Worm (Caenorhabditis elegans) whole organism, late embryonic: ENCODE results near the gene F42E11.3.

Experiments
- F13H6.1 ChIP-seq: sonication (generic microtip); optimal IDR thresholded peaks from 2 replicates; lab custom pipeline; 2016; ENCODE audit warnings: missing genetic modification characterization, missing compliant biosample characterization
- K02D7.2 ChIP-seq: sonication (generic microtip); optimal IDR thresholded peaks from 2 replicates; lab custom pipeline; 2017; ENCODE audit warnings: mild to moderate bottlenecking, missing genetic modification characterization, missing compliant biosample characterization
- K09A11.1 ChIP-seq: sonication (generic microtip); optimal IDR thresholded peaks from 2 replicates; lab custom pipeline; 2017; ENCODE audit warnings: antibody characterized with exemption, mild to moderate bottlenecking, missing genetic modification characterization, missing compliant biosample characterization; ENCODE audit not compliant: insufficient read depth
- Y22D7AL.16 ChIP-seq: sonication (generic microtip); optimal IDR thresholded peaks from 2 replicates; lab custom pipeline; 2016; ENCODE audit warnings: missing genetic modification characterization, missing compliant biosample characterization
- ceh-14 ChIP-seq: sonication (generic microtip); optimal IDR thresholded peaks from 2 replicates; lab custom pipeline; 2016; ENCODE audit warnings: missing genotype, missing genetic modification characterization, missing compliant biosample characterization
- ceh-18 ChIP-seq: sonication (generic microtip); optimal IDR thresholded peaks from 2 replicates; lab custom pipeline; 2016; ENCODE audit warnings: missing genetic modification characterization, missing compliant biosample characterization
- ceh-22 ChIP-seq: sonication (generic microtip); optimal IDR thresholded peaks from 2 replicates; lab custom pipeline; 2017; ENCODE audit warnings: missing biosample characterization, missing genetic modification characterization
- ceh-30 ChIP-seq: fragments of 150-350 bp; optimal IDR thresholded peaks from 2 replicates; lab custom pipeline; 2014; ENCODE audit warnings: missing biosample characterization, missing genetic modification characterization
- ceh-31 ChIP-seq: sonication (generic microtip); optimal IDR thresholded peaks from 2 replicates; lab custom pipeline; 2016; ENCODE audit warnings: missing genetic modification characterization, missing compliant biosample characterization
- ceh-34 ChIP-seq: sonication (generic microtip); optimal IDR thresholded peaks from 2 replicates; lab custom pipeline; 2016; ENCODE audit warnings: mild to moderate bottlenecking, missing genetic modification characterization, missing compliant biosample characterization
- ceh-45 ChIP-seq: fragments of 200-800 bp; sonication (Bioruptor generic); IDR thresholded peaks from 2 replicates; pipeline ENCODE4 v1.3.6; 2022; ENCODE audit warnings: missing genetic modification reagents, missing genetic modification characterization, missing compliant biosample characterization
- ceh-48 ChIP-seq: sonication (generic microtip); optimal IDR thresholded peaks from 2 replicates; lab custom pipeline; 2016; ENCODE audit warnings: missing genetic modification characterization, inconsistent platforms, missing compliant biosample characterization
- che-1 ChIP-seq: sonication (generic microtip); optimal IDR thresholded peaks from 2 replicates; lab custom pipeline; 2016; ENCODE audit warnings: mild to moderate bottlenecking, missing genetic modification characterization, missing compliant biosample characterization
- dmd-4 ChIP-seq: sonication (generic microtip); optimal IDR thresholded peaks from 2 replicates; lab custom pipeline; 2016; ENCODE audit warnings: borderline replicate concordance, missing genetic modification characterization, missing compliant biosample characterization
- dve-1 ChIP-seq: sonication (generic microtip); optimal IDR thresholded peaks from 2 replicates; lab custom pipeline; 2017; ENCODE audit warnings: antibody characterized with exemption, mild to moderate bottlenecking, missing genetic modification characterization, missing compliant biosample characterization
- elt-2 ChIP-seq: sonication (generic microtip); optimal IDR thresholded peaks from 2 replicates; lab custom pipeline; 2016; ENCODE audit warnings: missing genetic modification reagents, missing genetic modification characterization, missing compliant biosample characterization
- fax-1 ChIP-seq: sonication (generic microtip); optimal IDR thresholded peaks from 2 replicates; lab custom pipeline; 2016; ENCODE audit warnings: missing genotype, missing genetic modification characterization, missing compliant biosample characterization
- fkh-10 ChIP-seq: fragments of 150-350 bp; optimal IDR thresholded peaks from 2 replicates; lab custom pipeline; 2014; ENCODE audit warnings: missing biosample characterization, missing genetic modification reagents, missing genetic modification characterization
- fkh-6 ChIP-seq: sonication (generic microtip); optimal IDR thresholded peaks from 2 replicates; lab custom pipeline; 2016; ENCODE audit warnings: missing genetic modification characterization, missing compliant biosample characterization
- hlh-15 ChIP-seq: sonication (generic microtip); optimal IDR thresholded peaks from 2 replicates; lab custom pipeline; 2016; ENCODE audit warnings: missing genetic modification characterization, missing compliant biosample characterization
- hlh-6 ChIP-seq: sonication (generic microtip); optimal IDR thresholded peaks from 2 replicates; lab custom pipeline; 2016; ENCODE audit warnings: missing genotype, missing genetic modification characterization, missing compliant biosample characterization
- lim-6 ChIP-seq: sonication (generic microtip); optimal IDR thresholded peaks from 2 replicates; lab custom pipeline; 2016; ENCODE audit warnings: missing genetic modification characterization, missing compliant biosample characterization
- nfya-1 ChIP-seq: sonication (generic microtip); optimal IDR thresholded peaks from 2 replicates; lab custom pipeline; 2017; ENCODE audit warnings: missing genetic modification characterization, mild to moderate bottlenecking, missing compliant biosample characterization, antibody characterized with exemption, moderate library complexity
- nhr-11 ChIP-seq: fragments of 150-350 bp; optimal IDR thresholded peaks from 2 replicates; lab custom pipeline; 2014; ENCODE audit warnings: missing biosample characterization, missing genetic modification characterization
- nhr-232 ChIP-seq: sonication (generic microtip); optimal IDR thresholded peaks from 2 replicates; lab custom pipeline; 2016; ENCODE audit warnings: missing genetic modification characterization, missing compliant biosample characterization
- npax-4 ChIP-seq: sonication (generic microtip); optimal IDR thresholded peaks from 2 replicates; lab custom pipeline; 2016; ENCODE audit warnings: missing genetic modification characterization, missing compliant biosample characterization
- odd-2 ChIP-seq: sonication (generic microtip); optimal IDR thresholded peaks from 2 replicates; lab custom pipeline; 2017; ENCODE audit warnings: antibody characterized with exemption, mild to moderate bottlenecking, missing genetic modification characterization, missing compliant biosample characterization
- pat-9 ChIP-seq: fragments of 200-800 bp; sonication (Bioruptor generic); optimal IDR thresholded peaks from 2 replicates; lab custom pipeline; 2018; ENCODE audit warnings: mild to moderate bottlenecking, missing genetic modification characterization, moderate library complexity, missing compliant biosample characterization
- pqm-1 ChIP-seq: sonication (generic microtip); optimal IDR thresholded peaks from 2 replicates; lab custom pipeline; 2016; ENCODE audit warnings: missing genetic modification characterization, missing compliant biosample characterization
- ref-2 ChIP-seq: sonication (generic microtip); optimal IDR thresholded peaks from 2 replicates; lab custom pipeline; 2016; ENCODE audit warnings: missing genetic modification characterization, missing compliant biosample characterization
- rnt-1 ChIP-seq: sonication (generic microtip); optimal IDR thresholded peaks from 2 replicates; lab custom pipeline; 2016; ENCODE audit warnings: missing genetic modification characterization, missing compliant biosample characterization
- sox-2 ChIP-seq: fragments of 200-800 bp; sonication (Bioruptor generic); IDR thresholded peaks from 2 replicates; pipeline ENCODE4 v1.3.6; 2022; ENCODE audit warnings: missing genetic modification reagents, missing genetic modification characterization, missing compliant biosample characterization
- sox-4 ChIP-seq: sonication (generic microtip); optimal IDR thresholded peaks from 2 replicates; lab custom pipeline; 2017; ENCODE audit warnings: mild to moderate bottlenecking, missing genetic modification characterization, inconsistent platforms, missing compliant biosample characterization
- tbx-2 ChIP-seq: sonication (generic microtip); optimal IDR thresholded peaks from 2 replicates; lab custom pipeline; 2016; ENCODE audit warnings: missing genetic modification characterization, missing compliant biosample characterization
- tbx-7 ChIP-seq: sonication (generic microtip); optimal IDR thresholded peaks from 2 replicates; lab custom pipeline; 2016; ENCODE audit warnings: missing genotype, missing genetic modification characterization, missing compliant biosample characterization
- unc-42 ChIP-seq: sonication (generic microtip); optimal IDR thresholded peaks from 2 replicates; lab custom pipeline; 2016; ENCODE audit warnings: missing genotype, missing genetic modification characterization, missing compliant biosample characterization
- unc-55 ChIP-seq: sonication (generic microtip); optimal IDR thresholded peaks from 2 replicates; lab custom pipeline; 2017; ENCODE audit warnings: missing biosample characterization, missing genetic modification reagents, missing genetic modification characterization
- unc-86 ChIP-seq: sonication (generic microtip); optimal IDR thresholded peaks from 2 replicates; lab custom pipeline; 2016; ENCODE audit warnings: missing genetic modification characterization, missing compliant biosample characterization
- ztf-16 ChIP-seq: sonication (generic microtip); optimal IDR thresholded peaks from 2 replicates; lab custom pipeline; 2017; ENCODE audit warnings: missing genetic modification characterization, missing compliant biosample characterization

Gene F42E11.3

ce11 chrX:11367640-11368039 lies 7.8 kb downstream of the F42E11.3 start:
- TF ChIP-seq unc-42 (tag; lab: Kevin White, UChicago) (peak; percentile 78), tbx-2 (tag; lab: Kevin White, UChicago) (peak; percentile 25), ceh-34 (tag; lab: Kevin White, UChicago) (no peak), unc-86 (tag; lab: Kevin White, UChicago) (no peak), rnt-1 (tag; lab: Kevin White, UChicago) (no peak), odd-2 (tag; lab: Kevin White, UChicago) (no peak), npax-4 (no peak), nhr-232 (tag; lab: Kevin White, UChicago) (no peak), ceh-18 (tag; lab: Kevin White, UChicago) (no peak), fkh-10 (no peak), sox-4 (tag; lab: Kevin White, UChicago) (no peak), pat-9 (no peak), nfya-1 (tag; lab: Kevin White, UChicago) (no peak), tbx-7 (no peak), dmd-4 (tag; lab: Kevin White, UChicago) (no peak), ztf-16 (no peak), ceh-31 (tag; lab: Kevin White, UChicago) (peak; percentile 67), ref-2 (tag; lab: Kevin White, UChicago) (peak; percentile 26), unc-55 (GFP tag; lab: Kevin White, UChicago) (peak; percentile 2)

DNA sequence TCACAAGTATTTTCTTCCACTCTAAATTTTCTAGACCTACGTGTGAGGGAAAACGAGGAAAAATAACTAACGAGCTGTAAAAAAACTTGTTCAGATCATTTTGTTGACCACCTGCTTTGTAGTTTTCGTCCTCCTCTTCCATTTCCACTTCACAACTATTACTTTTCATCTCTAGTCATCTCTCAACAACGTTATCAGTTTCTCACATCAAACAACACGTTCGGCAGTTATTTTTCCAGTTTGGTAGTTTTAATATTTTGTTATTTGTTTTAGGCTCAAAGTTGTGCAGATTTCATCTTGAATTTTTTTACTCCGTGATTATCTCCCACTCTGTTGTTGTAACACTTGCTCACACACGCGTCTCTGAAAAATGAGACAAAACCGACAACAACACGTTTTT lies 8.3 kb downstream of the F42E11.3 start:
- TF ChIP-seq dve-1 (no peak), fax-1 (tag; lab: Kevin White, UChicago) (no peak), hlh-15 (tag; lab: Kevin White, UChicago) (no peak), nhr-11 (no peak), ceh-48 (no peak), ceh-45 (GFP tag; lab: Robert Waterston, UW) (no peak), lim-6 (tag; lab: Kevin White, UChicago) (no peak), ceh-22 (tag; lab: Kevin White, UChicago) (no peak), ceh-31 (tag; lab: Kevin White, UChicago) (no peak), npax-4 (no peak), elt-2 (tag; lab: Kevin White, UChicago) (no peak), unc-86 (tag; lab: Kevin White, UChicago) (no peak)

DNA sequence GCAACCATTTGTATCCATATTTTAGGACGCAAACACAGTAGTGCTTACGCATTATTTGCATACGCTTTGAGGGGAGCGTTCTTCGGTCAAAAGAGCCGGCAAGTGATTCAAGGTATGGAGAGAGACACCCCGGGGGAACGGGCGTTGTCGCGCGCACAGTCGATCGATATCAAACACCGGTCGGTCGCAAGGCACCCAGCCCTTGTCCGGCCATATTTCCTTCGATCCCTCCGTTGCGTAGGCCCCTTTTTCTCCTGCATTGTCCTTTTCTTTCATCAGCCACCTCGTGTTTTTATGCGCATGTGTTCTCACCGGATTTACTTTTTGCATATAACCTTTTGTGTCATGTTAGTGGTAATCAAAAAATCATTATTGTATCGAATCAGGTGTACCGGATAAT lies 9.4 kb downstream of the F42E11.3 start:
- TF ChIP-seq ref-2 (tag; lab: Kevin White, UChicago) (peak; percentile 10), odd-2 (tag; lab: Kevin White, UChicago) (no peak), ceh-48 (peak; percentile 38)

DNA sequence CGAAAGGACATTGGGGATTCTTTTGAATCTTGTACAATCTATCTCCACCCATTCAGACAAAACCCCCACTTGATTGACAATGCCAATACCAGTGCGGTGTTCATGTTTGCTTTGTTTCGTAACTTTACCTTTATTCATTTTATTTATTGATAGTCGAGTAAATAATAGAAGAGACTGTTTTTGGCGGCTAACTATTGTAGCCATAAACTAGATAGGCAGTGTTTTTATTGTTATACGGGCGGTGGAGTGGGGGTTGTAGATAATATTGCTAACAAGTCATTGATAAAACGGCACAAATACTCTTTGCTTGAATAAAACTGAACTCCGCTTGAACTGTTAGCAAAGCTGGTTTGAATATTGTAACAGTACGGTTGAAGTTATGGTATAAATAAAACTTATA lies 10.5 kb downstream of the F42E11.3 start:
- no peak for TF ChIP-seq ceh-30
- no peak for TF ChIP-seq hlh-6 (tag; lab: Kevin White, UChicago)
- TF ChIP-seq tbx-7 = no peak
- no peak for TF ChIP-seq unc-86 (tag; lab: Kevin White, UChicago)
- TF ChIP-seq tbx-2 (tag; lab: Kevin White, UChicago) = no peak
- TF ChIP-seq odd-2 (tag; lab: Kevin White, UChicago) = no peak
- TF ChIP-seq K02D7.2 (tag; lab: Kevin White, UChicago) = no peak
- no peak for TF ChIP-seq che-1 (tag; lab: Kevin White, UChicago)
- TF ChIP-seq ceh-14 (tag; lab: Kevin White, UChicago) = no peak
- no peak for TF ChIP-seq F13H6.1 (tag; lab: Kevin White, UChicago)

ce11 chrX:11357516-11357915 lies 17.9 kb downstream of the F42E11.3 start, which contains the start of gene pgp-4:
pgp-4 (plus strand) TSS chrX:11357816.
- TF ChIP-seq sox-2 (GFP tag; lab: Robert Waterston, UW) = no peak
- no peak for TF ChIP-seq F13H6.1 (tag; lab: Kevin White, UChicago)
- no peak for TF ChIP-seq unc-55 (GFP tag; lab: Kevin White, UChicago)
- no peak for TF ChIP-seq ref-2 (tag; lab: Kevin White, UChicago)
- no peak for TF ChIP-seq ceh-34 (tag; lab: Kevin White, UChicago)
- TF ChIP-seq K09A11.1 (tag; lab: Kevin White, UChicago) = no peak
- TF ChIP-seq nhr-11 = no peak
- TF ChIP-seq fkh-6 (tag; lab: Kevin White, UChicago) = no peak
- TF ChIP-seq pqm-1 = no peak
- no peak for TF ChIP-seq Y22D7AL.16 (tag; lab: Kevin White, UChicago)
- TF ChIP-seq, all 69 proteins: peak for 0
